Worm (Caenorhabditis elegans): ENCODE results near the gene rhgf-2.

The rhgf-2 gene

ce11 chrII:4085601-4086000, 15.0 kb upstream of the rhgf-2 start:
- TF ChIP-seq skn-1 (tag; optimal IDR thresholded peaks at IDR 0.05), result no peak
- TF ChIP-seq set-16 (GFP tag; IDR thresholded peaks at IDR 0.05), result peak; percentile 76
- TF ChIP-seq lin-29 (GFP tag; IDR thresholded peaks at IDR 0.05), result no peak

ce11 chrII:4089183-4089582, 11.4 kb upstream of the rhgf-2 start:
- TF ChIP-seq dve-1 (tag; optimal IDR thresholded peaks at IDR 0.05; ENCODE audit: insufficient read depth) (peak; percentile 95), madf-9 (GFP tag; conservative IDR thresholded peaks at IDR 0.05) (0 out of 2 replicates have a peak, but pooled peaks have one; percentile 33), T26A8.4 (GFP tag; IDR thresholded peaks at IDR 0.05) (peak; percentile 54; the same call in 1 of the 2 replicates), R02D3.7 (tag; optimal IDR thresholded peaks at IDR 0.05) (no peak), aly-2 (tag; optimal IDR thresholded peaks at IDR 0.05) (no peak), spr-1 (tag; optimal IDR thresholded peaks at IDR 0.05) (no peak), ceh-32 (tag; optimal IDR thresholded peaks at IDR 0.05; ENCODE audit: poor library complexity) (no peak), F44E2.7 (GFP tag; IDR thresholded peaks at IDR 0.05) (no peak), dpl-1 (GFP tag; optimal IDR thresholded peaks at IDR 0.05) (peak; percentile 35), rbr-2 (tag; optimal IDR thresholded peaks at IDR 0.05) (peak; percentile 13), skn-1 (tag; optimal IDR thresholded peaks at IDR 0.05) (no peak), daf-8 (GFP tag; IDR thresholded peaks at IDR 0.05) (no peak), nhr-10 (tag; optimal IDR thresholded peaks at IDR 0.05) (peak; percentile 91), madf-5 (GFP tag; IDR thresholded peaks at IDR 0.05) (no peak), nhr-77 (tag; optimal IDR thresholded peaks at IDR 0.05) (peak; percentile 95), hmg-1.1 (GFP tag; IDR thresholded peaks at IDR 0.05) (peak; percentile 24; the same call in 1 of the 2 replicates), snpc-4 (tag; optimal IDR thresholded peaks at IDR 0.05) (no peak), dmd-9 (GFP tag; IDR thresholded peaks at IDR 0.05) (no peak), attf-4 (tag; optimal IDR thresholded peaks at IDR 0.05) (no peak), ZK337.2 (GFP tag; IDR thresholded peaks at IDR 0.05) (no peak), tra-1 (GFP tag; IDR thresholded peaks at IDR 0.05) (peak; percentile 91), lin-1 (GFP tag; IDR thresholded peaks at IDR 0.05) (peak; percentile 86), tag-97 (GFP tag; IDR thresholded peaks at IDR 0.05) (no peak), lin-38 (GFP tag; IDR thresholded peaks at IDR 0.05) (no peak), mdl-1 (tag; optimal IDR thresholded peaks at IDR 0.05) (peak; percentile 73 to 94), nhr-76 (tag; optimal IDR thresholded peaks at IDR 0.05) (peak; percentile 80), ces-1 (GFP tag; optimal IDR thresholded peaks at IDR 0.05) (no peak), mxl-2 (GFP tag; conservative IDR thresholded peaks at IDR 0.05) (no peak), F10B5.3 (tag; optimal IDR thresholded peaks at IDR 0.05) (no peak), nhr-111 (GFP tag; optimal IDR thresholded peaks at IDR 0.05) (no peak), dmd-6 (GFP tag; IDR thresholded peaks at IDR 0.05) (peak; percentile 99), daf-12 (tag; optimal IDR thresholded peaks at IDR 0.05) (no peak), nhr-102 (tag; optimal IDR thresholded peaks at IDR 0.05) (peak; percentile 75), nhr-11 (tag; optimal IDR thresholded peaks at IDR 0.05) (peak; percentile 58), daf-19 (GFP tag; conservative IDR thresholded peaks at IDR 0.05) (no peak), pha-4 (GFP tag; IDR thresholded peaks at IDR 0.05) (no peak; the same call in 1 of the 2 replicates), pha-4 (tag; optimal IDR thresholded peaks at IDR 0.05) (no peak), ceh-20 (GFP tag; IDR thresholded peaks at IDR 0.05) (peak; percentile 78), nhr-6 (tag; optimal IDR thresholded peaks at IDR 0.05) (peak; percentile 32), hif-1 (tag; optimal IDR thresholded peaks at IDR 0.05) (peak in 1 of 2 experiments; percentile 37), pqm-1 (tag; optimal IDR thresholded peaks at IDR 0.05) (peak; percentile 95), spr-3 (GFP tag; optimal IDR thresholded peaks at IDR 0.05) (no peak), zfp-2 (tag; optimal IDR thresholded peaks at IDR 0.05) (no peak), aha-1 (tag) (peak; percentile 85), nhr-48 (tag; optimal IDR thresholded peaks at IDR 0.05) (peak; percentile 99), mep-1 (tag; optimal IDR thresholded peaks at IDR 0.05) (peak; percentile 77), T20F7.1 (GFP tag; optimal IDR thresholded peaks at IDR 0.05) (no peak), egl-43 (GFP tag; IDR thresholded peaks at IDR 0.05) (no peak), sdz-12 (GFP tag; optimal IDR thresholded peaks at IDR 0.05) (no peak)
